Fruit fly (Drosophila melanogaster) whole organism: Measurements from ENCODE around the gene CG32099.

Experiments used
- Dll ChIP-seq: fragments of >200 bp; optimal IDR thresholded peaks from 2 replicates; lab custom pipeline; 2017
- pan ChIP-seq: fragments of >200 bp; optimal IDR thresholded peaks from 2 replicates; lab custom pipeline; 2017
- psq ChIP-seq: fragments of >200 bp; optimal IDR thresholded peaks from 2 replicates; lab custom pipeline; 2017

DNA sequence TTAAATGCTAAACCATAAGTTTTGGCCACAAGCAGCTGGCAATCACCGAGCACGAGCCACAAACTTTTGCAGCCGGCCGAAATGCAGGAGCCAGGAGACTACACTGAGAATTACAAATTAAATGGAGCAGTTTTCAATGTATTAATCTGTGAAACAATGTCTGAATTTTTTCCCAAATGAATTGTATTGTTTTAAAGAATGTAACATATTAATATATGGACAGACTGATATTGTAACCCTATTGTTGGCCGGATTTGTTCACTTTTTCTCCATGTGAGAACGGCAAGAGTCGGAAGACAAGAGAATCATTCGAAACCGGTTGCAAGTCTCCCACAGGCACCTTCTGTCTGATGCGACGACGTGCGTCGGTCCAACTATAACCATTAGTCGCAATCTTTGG lies 34.0 kb upstream of the CG32099 start:
- TF ChIP-seq psq (lab: Kevin White, UChicago), result no peak
- TF ChIP-seq Dll (lab: Kevin White, UChicago), result no peak
- TF ChIP-seq pan (lab: Kevin White, UChicago), result no peak
